Fruit fly (Drosophila melanogaster) whole organism, embryonic: ENCODE data around the gene CG31219.

ENCODE experiments used
- ATbp ChIP-seq: fragments of 200-800 bp; sonication (Bioruptor generic); optimal IDR thresholded peaks from 2 replicates; lab custom pipeline; 2017; ENCODE audit warnings: missing biosample characterization, mild to moderate bottlenecking, missing genetic modification characterization, missing genetic modification reagents
- B-H2 ChIP-seq: fragments of 200-800 bp; sonication (Bioruptor generic); optimal IDR thresholded peaks from 2 replicates; lab custom pipeline; 2018; ENCODE audit warnings: missing biosample characterization, mild to moderate bottlenecking, missing genetic modification characterization
- CG10543 ChIP-seq: fragments of 200-800 bp; sonication (Bioruptor generic); optimal IDR thresholded peaks from 3 replicates; lab custom pipeline; 2017; ENCODE audit warnings: missing biosample characterization, mild to moderate bottlenecking, missing genetic modification characterization, moderate library complexity
- CG11093 ChIP-seq: fragments of 200-800 bp; sonication (Bioruptor generic); IDR thresholded peaks from 3 replicates; pipeline ENCODE4 v1.3.6; 2022; ENCODE audit warnings: missing biosample characterization, missing genetic modification characterization
- CG12104 ChIP-seq: fragments of 200-800 bp; sonication (Bioruptor generic); optimal IDR thresholded peaks from 3 replicates; lab custom pipeline; 2016; ENCODE audit warnings: missing biosample characterization, missing genetic modification characterization
- CG14710 ChIP-seq: fragments of 200-800 bp; sonication (Bioruptor generic); optimal IDR thresholded peaks from 3 replicates; lab custom pipeline; 2019; ENCODE audit warnings: missing biosample characterization, mild to moderate bottlenecking, missing genetic modification characterization, moderate library complexity
- CG17568 ChIP-seq: fragments of 200-800 bp; sonication (Bioruptor generic); optimal IDR thresholded peaks from 2 replicates; lab custom pipeline; 2018; ENCODE audit warnings: missing biosample characterization, mild to moderate bottlenecking, missing genetic modification characterization, moderate library complexity
- CG18599 ChIP-seq: fragments of 200-800 bp; sonication (Bioruptor generic); optimal IDR thresholded peaks from 3 replicates; lab custom pipeline; 2017; ENCODE audit warnings: missing biosample characterization, missing genetic modification characterization, mild to moderate bottlenecking, moderate library complexity, missing genetic modification reagents
- CG2120 ChIP-seq: fragments of 200-800 bp; sonication (Bioruptor generic); optimal IDR thresholded peaks from 3 replicates; lab custom pipeline; 2016; ENCODE audit warnings: missing biosample characterization, missing genetic modification characterization
- CG2712 ChIP-seq: fragments of 200-800 bp; optimal IDR thresholded peaks from 3 replicates; lab custom pipeline; 2019; ENCODE audit warnings: missing biosample characterization, mild to moderate bottlenecking, missing genetic modification characterization, moderate library complexity
- CG3281 ChIP-seq: fragments of 200-800 bp; sonication (Bioruptor generic); optimal IDR thresholded peaks from 3 replicates; lab custom pipeline; 2017; ENCODE audit warnings: missing biosample characterization, mild to moderate bottlenecking, missing genetic modification characterization
- CG5180 ChIP-seq: fragments of 200-800 bp; sonication (Bioruptor generic); optimal IDR thresholded peaks from 3 replicates; lab custom pipeline; 2017; ENCODE audit warnings: missing biosample characterization, missing genetic modification characterization, mild to moderate bottlenecking, moderate library complexity, missing genetic modification reagents
- CG7556 ChIP-seq: fragments of 200-800 bp; sonication (Bioruptor generic); optimal IDR thresholded peaks from 2 replicates; lab custom pipeline; 2017; ENCODE audit warnings: missing biosample characterization, mild to moderate bottlenecking, missing genetic modification characterization
- D19A ChIP-seq: fragments of 200-800 bp; optimal IDR thresholded peaks from 3 replicates; lab custom pipeline; 2019; ENCODE audit warnings: missing biosample characterization, mild to moderate bottlenecking, missing genetic modification characterization, moderate library complexity
- Deaf1 ChIP-seq: fragments of 200-800 bp; optimal IDR thresholded peaks from 3 replicates; lab custom pipeline; 2019; ENCODE audit warnings: missing biosample characterization, mild to moderate bottlenecking, missing genetic modification characterization, moderate library complexity
- Dip2 ChIP-seq: fragments of 200-800 bp; sonication (Bioruptor generic); IDR thresholded peaks from 2 replicates; pipeline ENCODE4 v1.3.6; 2022; ENCODE audit warnings: missing biosample characterization, missing genetic modification characterization
- Dip3 ChIP-seq: fragments of 200-800 bp; sonication (Bioruptor generic); optimal IDR thresholded peaks from 3 replicates; lab custom pipeline; 2016; ENCODE audit warnings: missing biosample characterization, missing genetic modification characterization
- Dll ChIP-seq: fragments of 200-800 bp; sonication (Bioruptor generic); IDR thresholded peaks from 4 replicates; pipeline ENCODE4 v1.3.6; 2022; ENCODE audit warnings: missing biosample characterization, missing genetic modification characterization; ENCODE audit not compliant: partially characterized antibody
- GATAe ChIP-seq: fragments of 200-800 bp; sonication (Bioruptor generic); conservative IDR thresholded peaks from 2 replicates; pipeline ENCODE4 v1.3.6; 2022; ENCODE audit warnings: missing biosample characterization, missing genetic modification characterization
- HmgZ ChIP-seq: fragments of 200-800 bp; sonication (Bioruptor generic); optimal IDR thresholded peaks from 2 replicates; lab custom pipeline; 2018; ENCODE audit warnings: missing biosample characterization, mild to moderate bottlenecking, missing genetic modification characterization
- Hmr ChIP-seq: fragments of 200-800 bp; sonication (Bioruptor generic); optimal IDR thresholded peaks from 3 replicates; lab custom pipeline; 2017; ENCODE audit warnings: mild to moderate bottlenecking, missing biosample characterization, missing genetic modification reagents, missing genetic modification characterization
- Hr78 ChIP-seq, 2 experiments: fragments of 200-800 bp in 1 of 2; fragments of >200 bp in 1 of 2; sonication (Bioruptor generic) in 1 of 2; optimal IDR thresholded peaks; 2 replicates each; lab custom pipeline; 2017 to 2019; ENCODE audit warnings: missing biosample characterization in 2 of 2, missing genetic modification characterization in 2 of 2, mild to moderate bottlenecking in 1 of 2, moderate library complexity in 1 of 2
- MESR4 ChIP-seq: fragments of 200-800 bp; sonication (Bioruptor generic); optimal IDR thresholded peaks from 2 replicates; lab custom pipeline; 2018; ENCODE audit warnings: missing biosample characterization, mild to moderate bottlenecking, missing genetic modification characterization, moderate library complexity
- MTF-1 ChIP-seq: fragments of 200-800 bp; sonication (Bioruptor generic); optimal IDR thresholded peaks from 2 replicates; lab custom pipeline; 2018; ENCODE audit warnings: missing biosample characterization, mild to moderate bottlenecking, missing genetic modification characterization, borderline replicate concordance
- PHDP ChIP-seq: fragments of 200-800 bp; sonication (Bioruptor generic); optimal IDR thresholded peaks from 3 replicates; lab custom pipeline; 2018; ENCODE audit warnings: missing biosample characterization, mild to moderate bottlenecking, missing genetic modification characterization, moderate library complexity
- Ptx1 ChIP-seq: fragments of 200-800 bp; sonication (Bioruptor generic); IDR thresholded peaks from 2 replicates; pipeline ENCODE4 v1.3.6; 2022; ENCODE audit warnings: missing biosample characterization, missing genetic modification characterization
- Rfx ChIP-seq: fragments of 200-800 bp; sonication (Bioruptor generic); IDR thresholded peaks from 2 replicates; pipeline ENCODE4 v1.3.6; 2022; ENCODE audit warnings: missing biosample characterization, missing genetic modification characterization
- ato ChIP-seq: fragments of 200-800 bp; sonication (Bioruptor generic); IDR thresholded peaks from 2 replicates; pipeline ENCODE4 v1.3.6; 2022; ENCODE audit warnings: missing biosample characterization, missing genetic modification characterization; ENCODE audit not compliant: partially characterized antibody
- chinmo ChIP-seq: fragments of 200-800 bp; sonication (Bioruptor generic); IDR thresholded peaks from 4 replicates; pipeline ENCODE4 v1.3.6; 2022; ENCODE audit warnings: missing biosample characterization, missing genetic modification characterization; ENCODE audit not compliant: partially characterized antibody
- cwo ChIP-seq: fragments of 200-800 bp; sonication (Bioruptor generic); optimal IDR thresholded peaks from 3 replicates; lab custom pipeline; 2017; ENCODE audit warnings: missing biosample characterization, missing genetic modification characterization, mild to moderate bottlenecking, moderate library complexity, missing genetic modification reagents
- esg ChIP-seq: fragments of 200-800 bp; sonication (Bioruptor generic); conservative IDR thresholded peaks from 2 replicates; pipeline ENCODE4 v1.3.6; 2022; ENCODE audit warnings: missing biosample characterization, missing genetic modification characterization
- ewg ChIP-seq: fragments of 200-800 bp; sonication (Bioruptor generic); optimal IDR thresholded peaks from 3 replicates; lab custom pipeline; 2017; ENCODE audit warnings: mild to moderate bottlenecking, missing biosample characterization, missing genetic modification reagents, missing genetic modification characterization
- exex ChIP-seq: fragments of 200-800 bp; sonication (Bioruptor generic); optimal IDR thresholded peaks from 4 replicates; lab custom pipeline; 2018; ENCODE audit warnings: missing biosample characterization, mild to moderate bottlenecking, missing genetic modification characterization, moderate library complexity
- fd102C ChIP-seq: fragments of 200-800 bp; sonication (Bioruptor generic); optimal IDR thresholded peaks from 2 replicates; lab custom pipeline; 2018; ENCODE audit warnings: missing biosample characterization, mild to moderate bottlenecking, missing genetic modification characterization, moderate library complexity
- grn ChIP-seq: fragments of 200-800 bp; sonication (Bioruptor generic); optimal IDR thresholded peaks from 3 replicates; lab custom pipeline; 2017; ENCODE audit warnings: missing biosample characterization, missing genetic modification characterization
- gro ChIP-seq: fragments of 200-800 bp; sonication (Bioruptor generic); optimal IDR thresholded peaks from 2 replicates; lab custom pipeline; 2016; ENCODE audit warnings: missing biosample characterization, missing genetic modification characterization
- lab ChIP-seq: fragments of 200-800 bp; sonication (Bioruptor generic); optimal IDR thresholded peaks from 3 replicates; lab custom pipeline; 2017; ENCODE audit warnings: missing biosample characterization, missing genetic modification characterization, mild to moderate bottlenecking, moderate library complexity, missing genetic modification reagents
- lilli ChIP-seq: fragments of 200-800 bp; sonication (Bioruptor generic); optimal IDR thresholded peaks from 3 replicates; lab custom pipeline; 2016; ENCODE audit warnings: missing biosample characterization, missing genetic modification characterization
- mirr ChIP-seq: fragments of 200-800 bp; sonication (Bioruptor generic); optimal IDR thresholded peaks from 3 replicates; lab custom pipeline; 2018; ENCODE audit warnings: missing biosample characterization, mild to moderate bottlenecking, missing genetic modification characterization
- nerfin-2 ChIP-seq: fragments of 200-800 bp; sonication (Bioruptor generic); IDR thresholded peaks from 2 replicates; pipeline ENCODE4 v1.3.6; 2022; ENCODE audit warnings: missing biosample characterization, missing genetic modification characterization; ENCODE audit not compliant: partially characterized antibody
- sens-2 ChIP-seq: fragments of 200-800 bp; sonication (Bioruptor generic); IDR thresholded peaks from 2 replicates; pipeline ENCODE4 v1.3.6; 2022; ENCODE audit warnings: missing biosample characterization, missing genetic modification characterization
- sim ChIP-seq: fragments of 200-800 bp; sonication (Bioruptor generic); IDR thresholded peaks from 2 replicates; pipeline ENCODE4 v1.3.6; 2022; ENCODE audit warnings: missing biosample characterization, missing genetic modification characterization
- slbo ChIP-seq: fragments of 200-800 bp; sonication (Bioruptor generic); IDR thresholded peaks from 2 replicates; pipeline ENCODE4 v1.3.6; 2022; ENCODE audit warnings: missing biosample characterization, missing genetic modification characterization
- stc ChIP-seq: fragments of 200-800 bp; sonication (Bioruptor generic); IDR thresholded peaks from 2 replicates; pipeline ENCODE4 v1.3.6; 2022; ENCODE audit warnings: missing biosample characterization, missing genetic modification characterization
- unpg ChIP-seq: fragments of 200-800 bp; sonication (Bioruptor generic); optimal IDR thresholded peaks from 3 replicates; lab custom pipeline; 2018; ENCODE audit warnings: missing biosample characterization, mild to moderate bottlenecking, missing genetic modification characterization, moderate library complexity
- wor ChIP-seq: fragments of 200-800 bp; sonication (Bioruptor generic); IDR thresholded peaks from 2 replicates; pipeline ENCODE4 v1.3.6; 2022; ENCODE audit warnings: missing biosample characterization, missing genetic modification characterization
- zen2 ChIP-seq: fragments of 200-800 bp; sonication (Bioruptor generic); IDR thresholded peaks from 3 replicates; pipeline ENCODE4 v1.3.6; 2022; ENCODE audit warnings: missing biosample characterization, missing genetic modification characterization; ENCODE audit not compliant: partially characterized antibody

CG31219 gene

DNA sequence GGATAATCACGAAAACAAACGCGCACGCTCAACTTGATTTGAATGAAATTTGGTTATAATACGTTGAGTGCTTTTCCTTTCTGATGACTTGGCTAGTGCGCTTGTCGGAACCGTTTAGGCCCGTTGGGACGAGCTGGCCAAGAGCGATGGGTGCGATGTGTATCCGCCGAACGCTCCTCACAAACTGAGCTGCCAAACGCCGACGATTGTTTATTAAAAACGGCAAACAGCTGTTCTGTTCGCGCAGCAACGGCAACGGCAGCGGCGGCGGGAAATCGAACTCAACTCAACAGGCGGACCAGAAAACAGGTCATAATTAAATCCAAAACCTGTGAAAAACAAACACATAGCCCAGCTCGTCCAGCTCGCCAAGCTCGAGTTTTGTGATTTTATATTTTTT, 29.9 kb upstream of the CG31219 start (continued):
- no peak for TF ChIP-seq MESR4 (GFP tag; lab: Kevin White, UChicago)

dm6 chr3R:19622005-19622404, 28.8 kb upstream of the CG31219 start:
- TF ChIP-seq HmgZ (tag; lab: Kevin White, UChicago), result peak; percentile 50
- peak; percentile 16 for TF ChIP-seq grn
- TF ChIP-seq Deaf1 (tag; lab: Kevin White, UChicago), result no peak
- no peak for TF ChIP-seq Hr78 (GFP tag; optimal IDR thresholded peaks at IDR 0.05; lab: Kevin White, UChicago)
- TF ChIP-seq lab (GFP tag; lab: Kevin White, UChicago), result peak; percentile 39
- peak; percentile 10 for TF ChIP-seq unpg (GFP tag; lab: Kevin White, UChicago)
- no peak for TF ChIP-seq wor
- peak; percentile 70 for TF ChIP-seq CG18599 (GFP tag; lab: Kevin White, UChicago)
- TF ChIP-seq CG3281, result peak; percentile 25
- TF ChIP-seq Dll (GFP tag; lab: Robert Waterston, UW), result no peak
- TF ChIP-seq esg (GFP tag; lab: Robert Waterston, UW), result no peak
- no peak for TF ChIP-seq CG17568 (GFP tag; lab: Kevin White, UChicago)
- no peak for TF ChIP-seq CG12104 (GFP tag; lab: Kevin White, UChicago)
- TF ChIP-seq Dip3, result no peak
- no peak for TF ChIP-seq CG14710 (tag; lab: Kevin White, UChicago)
- no peak for TF ChIP-seq lilli (GFP tag; lab: Kevin White, UChicago)
- TF ChIP-seq CG5180 (GFP tag; lab: Kevin White, UChicago), result no peak
- TF ChIP-seq ewg (GFP tag; lab: Kevin White, UChicago), result no peak
- 0 out of 4 replicates have a peak, but pooled peaks have one; percentile 39 for TF ChIP-seq chinmo (GFP tag; lab: Robert Waterston, UW)
- TF ChIP-seq exex (tag; lab: Kevin White, UChicago), result peak; percentile 100
- peak; percentile 11; the same call in 1 of the 2 replicates for TF ChIP-seq stc (GFP tag; lab: Robert Waterston, UW)
- TF ChIP-seq slbo (GFP tag; lab: Robert Waterston, UW), result no peak
- TF ChIP-seq Rfx (GFP tag; lab: Robert Waterston, UW), result peak; percentile 9; the same call in 1 of the 2 replicates
- peak; percentile 97 for TF ChIP-seq mirr (GFP tag; lab: Kevin White, UChicago)
- TF ChIP-seq fd102C, result no peak
- no peak for TF ChIP-seq CG2120
- TF ChIP-seq MTF-1 (GFP tag; lab: Kevin White, UChicago), result no peak
- TF ChIP-seq zen2, result no peak
- TF ChIP-seq ato (GFP tag; lab: Robert Waterston, UW), result no peak
- no peak for TF ChIP-seq D19A
- TF ChIP-seq nerfin-2 (GFP tag; lab: Robert Waterston, UW), result no peak
- no peak for TF ChIP-seq CG11093 (GFP tag; lab: Robert Waterston, UW)
- TF ChIP-seq cwo (GFP tag; lab: Kevin White, UChicago), result peak; percentile 82
- TF ChIP-seq Ptx1 (GFP tag; lab: Robert Waterston, UW), result no peak
- no peak for TF ChIP-seq ATbp (GFP tag; lab: Kevin White, UChicago)
- peak; percentile 74 for TF ChIP-seq sens-2
- TF ChIP-seq CG2712 (tag; lab: Kevin White, UChicago), result no peak
- peak; percentile 24 for TF ChIP-seq Hmr
- TF ChIP-seq B-H2 (GFP tag; lab: Kevin White, UChicago), result peak; percentile 3
- no peak for TF ChIP-seq Dip2 (GFP tag; lab: Robert Waterston, UW)
- no peak for TF ChIP-seq CG7556 (GFP tag; lab: Kevin White, UChicago)
- TF ChIP-seq CG10543, result peak; percentile 56
- peak; percentile 85 for TF ChIP-seq gro (GFP tag; lab: Kevin White, UChicago)
- TF ChIP-seq PHDP (tag; lab: Kevin White, UChicago), result peak; percentile 35
- TF ChIP-seq sim (GFP tag; lab: Robert Waterston, UW), result no peak
- peak; percentile 77; the same call in 1 of the 2 replicates for TF ChIP-seq GATAe (GFP tag; lab: Robert Waterston, UW)
